Fruit fly (Drosophila melanogaster) Kc167 (cell line): ENCODE data around the gene Or85a.

Source experiments
- Myc ChIP-seq: fragments of >200 bp; optimal IDR thresholded peaks from 2 replicates; lab custom pipeline; 2017; ENCODE audit warnings: missing external identifiers
- Sin3A ChIP-seq: fragments of >200 bp; optimal IDR thresholded peaks from 2 replicates; lab custom pipeline; 2018; ENCODE audit warnings: missing external identifiers
- h ChIP-seq: fragments of >200 bp; optimal IDR thresholded peaks from 3 replicates; lab custom pipeline; 2018; ENCODE audit warnings: missing external identifiers
- insv ChIP-seq: fragments of >200 bp; optimal IDR thresholded peaks from 3 replicates; lab custom pipeline; 2018; ENCODE audit warnings: missing external identifiers
- psq ChIP-seq: fragments of >200 bp; optimal IDR thresholded peaks from 2 replicates; lab custom pipeline; 2017; ENCODE audit warnings: missing external identifiers
- ttk ChIP-seq: sonication (Bioruptor generic); optimal IDR thresholded peaks from 2 replicates; lab custom pipeline; 2017; ENCODE audit warnings: missing external identifiers

Gene Or85a

DNA sequence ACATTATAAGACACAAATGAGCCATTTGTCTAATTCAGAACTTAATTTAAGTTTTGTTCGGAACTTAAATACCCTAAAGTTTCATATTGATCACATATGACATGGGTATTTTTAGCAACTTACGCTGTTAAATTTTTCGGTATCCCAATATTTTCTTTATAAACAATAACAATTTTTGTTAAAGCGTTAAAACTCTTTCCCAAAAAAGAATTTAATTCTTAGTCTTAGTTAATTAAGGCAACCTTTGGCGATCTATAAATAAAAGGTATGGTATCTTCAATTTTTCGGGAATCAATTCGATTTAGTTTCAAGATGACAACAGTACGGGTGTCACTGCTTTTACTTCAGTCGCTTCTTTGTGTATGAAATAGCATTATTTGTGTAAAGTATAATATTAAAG, 30.6 kb upstream of the Or85a start, which contains the start of gene CG31464:
Gene CG31464 (plus strand): TSS at position 301 of the 400 bp plus-strand sequence.
- TF ChIP-seq psq (lab: Kevin White, UChicago) (no peak), ttk (lab: Kevin White, UChicago) (no peak), insv (no peak), Sin3A (lab: Kevin White, UChicago) (no peak), Myc (lab: Kevin White, UChicago) (no peak), h (lab: Kevin White, UChicago) (no peak)

- TF ChIP-seq ttk (lab: Kevin White, UChicago) (no peak), insv (no peak), psq (lab: Kevin White, UChicago) (no peak), h (lab: Kevin White, UChicago) (no peak), Myc (lab: Kevin White, UChicago) (no peak), Sin3A (lab: Kevin White, UChicago) (no peak)
Measured at dm6 chr3R:8292034-8292433, 29.5 kb upstream of the Or85a start, which contains the start of gene CG31463. Gene CG31463 (plus strand): TSS chr3R:8292335.

- no peak for TF ChIP-seq psq (lab: Kevin White, UChicago)
- TF ChIP-seq ttk (lab: Kevin White, UChicago) = no peak
- TF ChIP-seq Myc (lab: Kevin White, UChicago) = no peak
- TF ChIP-seq insv = no peak
- TF ChIP-seq h (lab: Kevin White, UChicago) = no peak
- no peak for TF ChIP-seq Sin3A (lab: Kevin White, UChicago)
Measured at dm6 chr3R:8300928-8301752, 20.4 kb upstream of the Or85a start, which contains the start of the genes CG9626 and mRpL1. Gene CG9626 (minus strand): TSS chr3R:8300978. Gene mRpL1 (plus strand): TSS chr3R:8301440.

DNA sequence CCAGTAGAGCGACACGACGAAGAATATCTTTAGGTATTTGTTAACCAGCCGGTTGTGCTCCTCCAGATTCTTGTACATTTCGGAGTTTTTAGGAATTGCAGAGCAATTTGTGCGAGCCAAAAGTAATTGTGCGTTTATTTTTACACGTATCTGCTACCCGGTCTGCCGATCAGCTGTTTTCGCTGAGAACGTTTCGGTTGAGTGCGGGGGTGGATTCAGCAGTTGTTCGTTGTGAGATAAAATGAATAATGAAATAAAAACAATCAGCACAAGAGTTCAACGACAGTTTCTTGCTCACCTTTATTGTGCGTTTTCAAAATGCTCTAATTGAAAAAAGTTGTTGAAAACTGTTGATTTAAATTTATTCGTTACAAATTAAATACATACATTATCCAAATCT, 17.7 kb upstream of the Or85a start, which contains the start of gene nac:
Gene nac (minus strand): TSS at position 176 of the 400 bp plus-strand sequence.
- TF ChIP-seq insv (no peak), Myc (lab: Kevin White, UChicago) (no peak), psq (lab: Kevin White, UChicago) (no peak), ttk (lab: Kevin White, UChicago) (no peak), Sin3A (lab: Kevin White, UChicago) (no peak), h (lab: Kevin White, UChicago) (no peak)

- TF ChIP-seq ttk (lab: Kevin White, UChicago) (no peak), psq (lab: Kevin White, UChicago) (no peak), insv (no peak), Myc (lab: Kevin White, UChicago) (no peak), h (lab: Kevin White, UChicago) (no peak)
Measured at dm6 chr3R:8305110-8305509, 16.4 kb upstream of the Or85a start, which contains the start of gene Sgt1. Gene Sgt1 (minus strand): TSS chr3R:8305274.

dm6 chr3R:8306188-8306926, 15.2 kb upstream of the Or85a start:
- no peak for TF ChIP-seq h (lab: Kevin White, UChicago)
- no peak for TF ChIP-seq psq (lab: Kevin White, UChicago)
- TF ChIP-seq Sin3A (lab: Kevin White, UChicago) = no peak
- TF ChIP-seq insv = no peak
- TF ChIP-seq ttk (lab: Kevin White, UChicago) = no peak
- TF ChIP-seq Myc (lab: Kevin White, UChicago) = no peak

DNA sequence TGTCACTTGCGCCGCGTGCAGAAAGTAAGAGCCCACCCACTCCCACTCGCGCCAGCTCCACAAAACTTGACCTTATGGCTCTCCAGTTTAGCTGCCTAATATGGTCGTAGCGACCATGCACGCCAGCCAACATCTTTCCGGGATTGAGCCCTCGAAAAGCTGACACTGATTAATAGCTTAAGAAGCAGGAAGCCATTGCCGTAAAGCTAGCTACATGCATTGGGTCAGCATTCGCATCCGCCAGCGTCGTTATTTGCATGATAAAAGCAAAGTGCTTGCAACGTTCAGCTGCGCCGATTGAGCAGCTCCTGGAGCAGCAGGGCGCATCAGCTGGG, 14.7 kb upstream of the Or85a start:
- TF ChIP-seq psq (lab: Kevin White, UChicago) (no peak), h (lab: Kevin White, UChicago) (no peak), Sin3A (lab: Kevin White, UChicago) (no peak), ttk (lab: Kevin White, UChicago) (no peak), Myc (lab: Kevin White, UChicago) (no peak), insv (no peak)

dm6 chr3R:8307283-8307682, 14.3 kb upstream of the Or85a start:
- TF ChIP-seq psq (lab: Kevin White, UChicago) (no peak), ttk (lab: Kevin White, UChicago) (no peak), insv (no peak), Sin3A (lab: Kevin White, UChicago) (no peak), h (lab: Kevin White, UChicago) (no peak), Myc (lab: Kevin White, UChicago) (no peak)

dm6 chr3R:8308515-8308959, 13.0 kb upstream of the Or85a start, which contains the start of gene tex:
Gene tex (minus strand): TSS chr3R:8308645.
- TF ChIP-seq insv = no peak
- no peak for TF ChIP-seq psq (lab: Kevin White, UChicago)
- no peak for TF ChIP-seq ttk (lab: Kevin White, UChicago)
- no peak for TF ChIP-seq Myc (lab: Kevin White, UChicago)
- TF ChIP-seq Sin3A (lab: Kevin White, UChicago) = no peak
- no peak for TF ChIP-seq h (lab: Kevin White, UChicago)

dm6 chr3R:8310678-8311077, 10.9 kb upstream of the Or85a start, which contains the start of gene CG11693:
Gene CG11693 (minus strand): TSS chr3R:8310778.
- TF ChIP-seq h (lab: Kevin White, UChicago) (no peak), Sin3A (lab: Kevin White, UChicago) (no peak), psq (lab: Kevin White, UChicago) (no peak), Myc (lab: Kevin White, UChicago) (no peak), insv (no peak), ttk (lab: Kevin White, UChicago) (no peak)

DNA sequence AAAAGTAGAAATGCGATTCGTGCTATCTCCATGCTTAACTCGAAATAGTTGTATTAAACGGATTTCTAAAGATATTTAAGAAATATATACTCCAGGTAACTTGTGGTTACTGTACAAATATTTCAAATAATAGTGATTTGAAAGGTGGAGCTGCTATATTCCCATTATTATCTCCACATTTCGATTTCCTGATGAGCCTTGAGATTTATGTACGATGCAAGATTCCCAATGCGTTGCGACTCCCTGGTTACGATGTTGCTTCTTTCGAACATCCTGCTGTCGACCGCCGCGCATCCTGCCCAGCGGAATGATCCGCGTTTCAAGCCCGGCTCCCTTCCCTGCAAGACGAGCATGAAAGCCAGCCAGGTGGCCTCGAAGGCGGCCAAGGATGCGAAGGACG, 9.5 kb upstream of the Or85a start, which contains the start of the genes CG11694 and CG11698:
Gene CG11694 (minus strand): TSS at position 101 of the 400 bp plus-strand sequence.
Gene CG11698 (plus strand): TSS at position 152 of the 400 bp plus-strand sequence.
- TF ChIP-seq Myc (lab: Kevin White, UChicago) (no peak), psq (lab: Kevin White, UChicago) (no peak), insv (no peak), ttk (lab: Kevin White, UChicago) (no peak), Sin3A (lab: Kevin White, UChicago) (no peak), h (lab: Kevin White, UChicago) (no peak)
